In genomic region chr3L:13964635-13965501, dm6 we compare ENCODE assay signal across 1 fruit fly cellular context.
A peak's percentile ranks its signal among the peaks of the same experiment; 100 is the strongest.
TF ChIP-seq lines count a peak whose summit lies in the region.

Gene Meics (minus strand): TSS chr3L:13964702.
Gene Nxf3 (plus strand): TSS chr3L:13965203.
Gene ssp2 (plus strand): TSS chr3L:13965203.

TF ChIP-seq in whole organism, embryonic, 481 proteins besides CTCF, POLR2A, EP300 and RAD21 (continued from another document and continues in another):
- TF ChIP-seq Nf-YB (GFP tag; optimal IDR thresholded peaks at IDR 0.05; lab: Kevin White, UChicago) (no peak), CG4617 (GFP tag; optimal IDR thresholded peaks at IDR 0.05; lab: Kevin White, UChicago; ENCODE audit: borderline replicate concordance) (peak; percentile 55), CG11093 (GFP tag; IDR thresholded peaks at IDR 0.05; lab: Robert Waterston, UW) (no peak), Camta (GFP tag; optimal IDR thresholded peaks at IDR 0.05; lab: Kevin White, UChicago) (no peak), bbx (GFP tag; IDR thresholded peaks at IDR 0.05; lab: Robert Waterston, UW; ENCODE audit: partially characterized antibody) (peak; percentile 78), CG18599 (GFP tag; optimal IDR thresholded peaks at IDR 0.05; lab: Kevin White, UChicago) (no peak), CG7556 (GFP tag; optimal IDR thresholded peaks at IDR 0.05; lab: Kevin White, UChicago) (peak; percentile 7), bcd (GFP tag; optimal IDR thresholded peaks at IDR 0.05; lab: Kevin White, UChicago) (no peak), croc (GFP tag; conservative IDR thresholded peaks at IDR 0.05; lab: Robert Waterston, UW) (no peak), pho (GFP tag; optimal IDR thresholded peaks at IDR 0.05; lab: Kevin White, UChicago) (no peak), btn (GFP tag; optimal IDR thresholded peaks at IDR 0.05; lab: Kevin White, UChicago) (no peak), fd96Cb (tag; optimal IDR thresholded peaks at IDR 0.05; lab: Kevin White, UChicago) (no peak), Taf1 (GFP tag; IDR thresholded peaks at IDR 0.05; lab: Robert Waterston, UW) (no peak), schlank (tag; optimal IDR thresholded peaks at IDR 0.05; lab: Kevin White, UChicago) (no peak), vvl (GFP tag; IDR thresholded peaks at IDR 0.05; lab: Robert Waterston, UW) (no peak; the same call in 1 of the 2 replicates), CG1832 (GFP tag; optimal IDR thresholded peaks at IDR 0.05; lab: Kevin White, UChicago) (no peak), Fer3 (tag; optimal IDR thresholded peaks at IDR 0.05; lab: Kevin White, UChicago) (no peak), amos (GFP tag; IDR thresholded peaks at IDR 0.05; lab: Robert Waterston, UW; ENCODE audit: partially characterized antibody) (peak; percentile 82), CG32532 (GFP tag; IDR thresholded peaks at IDR 0.05; lab: Robert Waterston, UW) (peak; percentile 36; the same call in 1 of the 2 replicates), Hmx (GFP tag; optimal IDR thresholded peaks at IDR 0.05; lab: Kevin White, UChicago) (no peak), ci (GFP tag; IDR thresholded peaks at IDR 0.05; lab: Robert Waterston, UW) (0 out of 3 replicates have a peak, but pooled peaks have one; percentile 45), CG1647 (GFP tag; optimal IDR thresholded peaks at IDR 0.05; lab: Kevin White, UChicago) (no peak), peb (GFP tag; IDR thresholded peaks at IDR 0.05; lab: Robert Waterston, UW) (no peak), vfl (GFP tag; optimal IDR thresholded peaks at IDR 0.05; lab: Kevin White, UChicago) (no peak), cg (GFP tag; optimal IDR thresholded peaks at IDR 0.05; lab: Kevin White, UChicago) (no peak), her (GFP tag; optimal IDR thresholded peaks at IDR 0.05; lab: Kevin White, UChicago) (no peak), YL-1 (GFP tag; optimal IDR thresholded peaks at IDR 0.05; lab: Kevin White, UChicago) (peak; percentile 29), CG11504 (tag; optimal IDR thresholded peaks at IDR 0.05; lab: Kevin White, UChicago) (no peak), dati (GFP tag; IDR thresholded peaks at IDR 0.05; lab: Robert Waterston, UW) (no peak), Ets97D (GFP tag; optimal IDR thresholded peaks at IDR 0.05; lab: Kevin White, UChicago) (peak; percentile 40), BEAF-32 (GFP tag; optimal IDR thresholded peaks at IDR 0.05; lab: Kevin White, UChicago) (peak; percentile 85), CG17186 (GFP tag; optimal IDR thresholded peaks at IDR 0.05; lab: Kevin White, UChicago) (no peak), Mes4 (GFP tag; optimal IDR thresholded peaks at IDR 0.05; lab: Kevin White, UChicago) (no peak), Sox102F (GFP tag; optimal IDR thresholded peaks at IDR 0.05; lab: Kevin White, UChicago) (no peak), grn (GFP tag; optimal IDR thresholded peaks at IDR 0.05; lab: Kevin White, UChicago) (no peak), CG10462 (GFP tag; optimal IDR thresholded peaks at IDR 0.05; lab: Kevin White, UChicago) (no peak), gce (GFP tag; IDR thresholded peaks at IDR 0.05; lab: Robert Waterston, UW) (no peak), H15 (GFP tag; IDR thresholded peaks at IDR 0.05; lab: Robert Waterston, UW) (no peak), CG15479 (GFP tag; optimal IDR thresholded peaks at IDR 0.05; lab: Kevin White, UChicago) (no peak), CG31224 (GFP tag; IDR thresholded peaks at IDR 0.05; lab: Robert Waterston, UW) (no peak; the same call in 1 of the 2 replicates), CG12299 (tag; optimal IDR thresholded peaks at IDR 0.05; lab: Kevin White, UChicago) (no peak), Xrp1 (GFP tag; IDR thresholded peaks at IDR 0.05; lab: Robert Waterston, UW) (no peak), CG2120 (GFP tag; optimal IDR thresholded peaks at IDR 0.05; lab: Kevin White, UChicago) (peak; percentile 51), CG30403 (GFP tag; optimal IDR thresholded peaks at IDR 0.05; lab: Kevin White, UChicago) (peak; percentile 60), Xbp1 (GFP tag; optimal IDR thresholded peaks at IDR 0.05; lab: Kevin White, UChicago) (peak; percentile 49), CG10147 (GFP tag; optimal IDR thresholded peaks at IDR 0.05; lab: Kevin White, UChicago) (no peak), tgo (GFP tag; IDR thresholded peaks at IDR 0.05; lab: Robert Waterston, UW) (no peak), CG4707 (GFP tag; optimal IDR thresholded peaks at IDR 0.05; lab: Kevin White, UChicago) (no peak), mld (GFP tag; IDR thresholded peaks at IDR 0.05; lab: Robert Waterston, UW; ENCODE audit: partially characterized antibody) (peak; percentile 39; the same call in 1 of the 3 replicates), chn (GFP tag; optimal IDR thresholded peaks at IDR 0.05; lab: Kevin White, UChicago) (no peak), sob (GFP tag; IDR thresholded peaks at IDR 0.05; lab: Robert Waterston, UW) (no peak; the same call in 1 of the 2 replicates), CG17385 (GFP tag; optimal IDR thresholded peaks at IDR 0.05; lab: Kevin White, UChicago) (no peak), CG14965 (GFP tag; optimal IDR thresholded peaks at IDR 0.05; lab: Kevin White, UChicago; ENCODE audit: borderline replicate concordance) (no peak), CG2678 (tag; optimal IDR thresholded peaks at IDR 0.05; lab: Kevin White, UChicago) (no peak), Spps (tag; optimal IDR thresholded peaks at IDR 0.05; lab: Kevin White, UChicago) (peak; percentile 8), CG1529 (GFP tag; optimal IDR thresholded peaks at IDR 0.05; lab: Kevin White, UChicago) (no peak), pita (GFP tag; optimal IDR thresholded peaks at IDR 0.05; lab: Kevin White, UChicago) (no peak), CG30020 (tag; optimal IDR thresholded peaks at IDR 0.05; lab: Kevin White, UChicago) (peak; percentile 51), Med (GFP tag; lab: Kevin White, UChicago) (peak; percentile 84), pan (optimal IDR thresholded peaks at IDR 0.05; lab: Kevin White, UChicago) (no peak), pan (GFP tag; optimal IDR thresholded peaks at IDR 0.05 in 1 of 2, IDR thresholded peaks at IDR 0.05 in 1 of 2) (no peak), Lim3 (GFP tag; IDR thresholded peaks at IDR 0.05; lab: Robert Waterston, UW) (no peak), nerfin-2 (GFP tag; IDR thresholded peaks at IDR 0.05; lab: Robert Waterston, UW; ENCODE audit: partially characterized antibody) (peak; percentile 54; the same call in 1 of the 2 replicates), Mrtf (GFP tag; IDR thresholded peaks at IDR 0.05; lab: Robert Waterston, UW) (no peak), CG10959 (GFP tag; IDR thresholded peaks at IDR 0.05; lab: Robert Waterston, UW) (no peak), Stat92E (GFP tag; optimal IDR thresholded peaks at IDR 0.05; lab: Kevin White, UChicago) (no peak), lab (GFP tag; optimal IDR thresholded peaks at IDR 0.05; lab: Kevin White, UChicago) (no peak), chinmo (GFP tag; IDR thresholded peaks at IDR 0.05; lab: Robert Waterston, UW; ENCODE audit: partially characterized antibody) (0 out of 4 replicates have a peak, but pooled peaks have one; percentile 2), CG17361 (GFP tag; IDR thresholded peaks at IDR 0.05; lab: Robert Waterston, UW) (no peak; the same call in 2 of the 3 replicates), CG32767 (GFP tag; IDR thresholded peaks at IDR 0.05; lab: Robert Waterston, UW) (no peak), otp (GFP tag; IDR thresholded peaks at IDR 0.05; lab: Robert Waterston, UW) (no peak), CG4730 (GFP tag; IDR thresholded peaks at IDR 0.05; lab: Robert Waterston, UW) (no peak), CG2129 (GFP tag; IDR thresholded peaks at IDR 0.05; lab: Robert Waterston, UW; ENCODE audit: partially characterized antibody) (peak; percentile 31; the same call in 1 of the 2 replicates), tap (tag; optimal IDR thresholded peaks at IDR 0.05; lab: Kevin White, UChicago) (no peak), slp2 (GFP tag; optimal IDR thresholded peaks at IDR 0.05; lab: Kevin White, UChicago) (no peak), CG33557 (GFP tag; optimal IDR thresholded peaks at IDR 0.05; lab: Kevin White, UChicago) (peak; percentile 62), gsb-n (tag; optimal IDR thresholded peaks at IDR 0.05; lab: Kevin White, UChicago) (no peak), nom (GFP tag; optimal IDR thresholded peaks at IDR 0.05; lab: Kevin White, UChicago) (no peak), zen (tag; optimal IDR thresholded peaks at IDR 0.05; lab: Kevin White, UChicago) (peak; percentile 17), Mad (GFP tag; optimal IDR thresholded peaks at IDR 0.05; lab: Kevin White, UChicago) (no peak), stwl (tag; optimal IDR thresholded peaks at IDR 0.05; lab: Kevin White, UChicago) (peak; percentile 48), fd102C (GFP tag; optimal IDR thresholded peaks at IDR 0.05; lab: Kevin White, UChicago) (no peak), pb (GFP tag; optimal IDR thresholded peaks at IDR 0.05; lab: Kevin White, UChicago) (no peak), Sin3A (optimal IDR thresholded peaks at IDR 0.05; lab: Kevin White, UChicago) (peak; percentile 13), CG6654 (GFP tag; optimal IDR thresholded peaks at IDR 0.05; lab: Kevin White, UChicago) (no peak), D19A (tag; optimal IDR thresholded peaks at IDR 0.05; lab: Kevin White, UChicago) (no peak), CG31365 (tag; optimal IDR thresholded peaks at IDR 0.05; lab: Kevin White, UChicago) (no peak), CG10321 (GFP tag; IDR thresholded peaks at IDR 0.05; lab: Robert Waterston, UW) (no peak), HmgD (GFP tag; optimal IDR thresholded peaks at IDR 0.05; lab: Kevin White, UChicago) (no peak), sd (tag; optimal IDR thresholded peaks at IDR 0.05; lab: Kevin White, UChicago) (no peak), Gug (GFP tag; IDR thresholded peaks at IDR 0.05; lab: Robert Waterston, UW) (no peak; the same call in 2 of the 4 replicates), Sox100B (GFP tag; optimal IDR thresholded peaks at IDR 0.05; lab: Kevin White, UChicago) (no peak), CG14014 (GFP tag; IDR thresholded peaks at IDR 0.05; lab: Robert Waterston, UW) (no peak), CG11247 (GFP tag; IDR thresholded peaks at IDR 0.05; lab: Robert Waterston, UW) (no peak), Rx (GFP tag; IDR thresholded peaks at IDR 0.05; lab: Robert Waterston, UW) (peak; percentile 3; the same call in 1 of the 2 replicates), pum (GFP tag; optimal IDR thresholded peaks at IDR 0.05; lab: Kevin White, UChicago) (peak; percentile 27), Sry-δ (GFP tag; optimal IDR thresholded peaks at IDR 0.05; lab: Kevin White, UChicago) (peak; percentile 87), wdn (GFP tag; IDR thresholded peaks at IDR 0.05; lab: Robert Waterston, UW) (no peak), tup (GFP tag; optimal IDR thresholded peaks at IDR 0.05; lab: Kevin White, UChicago) (no peak), E2f2 (GFP tag; IDR thresholded peaks at IDR 0.05; lab: Robert Waterston, UW) (peak; percentile 35), Ets65A (GFP tag; lab: Kevin White, UChicago) (peak; percentile 96), CG9727 (GFP tag; optimal IDR thresholded peaks at IDR 0.05; lab: Kevin White, UChicago) (peak; percentile 56), onecut (GFP tag; IDR thresholded peaks at IDR 0.05; lab: Robert Waterston, UW) (no peak), Abd-B (GFP tag; optimal IDR thresholded peaks at IDR 0.05; lab: Kevin White, UChicago) (peak; percentile 33), CG13624 (GFP tag; optimal IDR thresholded peaks at IDR 0.05; lab: Kevin White, UChicago) (no peak), zfh2 (GFP tag; optimal IDR thresholded peaks at IDR 0.05; lab: Kevin White, UChicago) (peak; percentile 44), sisA (GFP tag; IDR thresholded peaks at IDR 0.05; lab: Robert Waterston, UW) (peak; percentile 34; the same call in 1 of the 2 replicates), CG10543 (GFP tag; optimal IDR thresholded peaks at IDR 0.05; lab: Kevin White, UChicago) (peak; percentile 42), Nf-YA (GFP tag; IDR thresholded peaks at IDR 0.05; lab: Robert Waterston, UW) (no peak), CG3995 (GFP tag; optimal IDR thresholded peaks at IDR 0.05; lab: Kevin White, UChicago) (peak; percentile 98), ssp (GFP tag; IDR thresholded peaks at IDR 0.05; lab: Robert Waterston, UW) (no peak), MBD-R2 (GFP tag; IDR thresholded peaks at IDR 0.05; lab: Robert Waterston, UW) (peak; percentile 79), dan (GFP tag; IDR thresholded peaks at IDR 0.05; lab: Robert Waterston, UW) (no peak), maf-S (GFP tag; optimal IDR thresholded peaks at IDR 0.05; lab: Kevin White, UChicago) (no peak), Fer1 (GFP tag; optimal IDR thresholded peaks at IDR 0.05; lab: Kevin White, UChicago) (no peak), Dref (GFP tag; IDR thresholded peaks at IDR 0.05; lab: Robert Waterston, UW) (peak; percentile 65), Hr78 (GFP tag; optimal IDR thresholded peaks at IDR 0.05; lab: Kevin White, UChicago) (peak in 1 of 2 experiments; percentile 46), Deaf1 (tag; optimal IDR thresholded peaks at IDR 0.05; lab: Kevin White, UChicago) (no peak), HLH54F (GFP tag; optimal IDR thresholded peaks at IDR 0.05; lab: Kevin White, UChicago) (peak; percentile 21), zen2 (GFP tag; IDR thresholded peaks at IDR 0.05; lab: Robert Waterston, UW; ENCODE audit: partially characterized antibody) (peak; percentile 54; the same call in 2 of the 3 replicates), HHEX (GFP tag; optimal IDR thresholded peaks at IDR 0.05; lab: Kevin White, UChicago) (no peak), HLH4C (GFP tag; IDR thresholded peaks at IDR 0.05; lab: Robert Waterston, UW; ENCODE audit: partially characterized antibody) (peak; percentile 47; the same call in 1 of the 3 replicates), fu2 (GFP tag; optimal IDR thresholded peaks at IDR 0.05; lab: Kevin White, UChicago) (peak; percentile 8), CG18619 (GFP tag; optimal IDR thresholded peaks at IDR 0.05; lab: Kevin White, UChicago) (peak; percentile 11), prd (optimal IDR thresholded peaks at IDR 0.05; lab: Kevin White, UChicago) (no peak), prd (GFP tag; IDR thresholded peaks at IDR 0.05; lab: Robert Waterston, UW) (peak; percentile 39; the same call in 1 of the 3 replicates), Hand (GFP tag; optimal IDR thresholded peaks at IDR 0.05; lab: Kevin White, UChicago) (no peak), CG16815 (GFP tag; optimal IDR thresholded peaks at IDR 0.05; lab: Kevin White, UChicago) (no peak), CG12219 (GFP tag; optimal IDR thresholded peaks at IDR 0.05; lab: Kevin White, UChicago) (no peak), CG5180 (GFP tag; optimal IDR thresholded peaks at IDR 0.05; lab: Kevin White, UChicago) (no peak), CG6254 (GFP tag; optimal IDR thresholded peaks at IDR 0.05; lab: Kevin White, UChicago) (no peak), CG10431 (GFP tag; optimal IDR thresholded peaks at IDR 0.05; lab: Kevin White, UChicago) (no peak), Sry-β (GFP tag; optimal IDR thresholded peaks at IDR 0.05; lab: Kevin White, UChicago) (peak; percentile 79)
